Worm (Caenorhabditis elegans): ENCODE data around the gene znfx-1.

DNA sequence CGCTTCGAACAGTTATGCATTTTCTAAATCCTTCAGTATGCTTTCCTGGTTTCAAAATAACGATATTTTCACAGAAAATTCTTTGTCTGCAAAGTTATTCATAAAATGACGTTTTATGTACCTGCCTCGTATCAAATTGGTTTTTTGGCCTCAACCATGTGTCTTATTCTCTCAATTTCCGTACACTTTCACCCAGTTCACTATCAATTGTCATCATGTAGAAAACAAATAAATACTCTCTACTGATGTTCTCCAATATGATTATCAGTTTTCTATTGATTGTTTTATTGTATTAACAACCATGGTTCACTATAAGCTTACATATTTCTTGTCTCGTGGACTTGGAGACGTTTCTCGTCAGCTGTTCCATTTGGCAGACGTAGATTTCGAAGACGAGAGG is 17.8 kb downstream of the znfx-1 start, which contains the start of gene gst-13:
- no peak for TF ChIP-seq drap-1 (GFP tag; optimal IDR thresholded peaks at IDR 0.05)
- no peak for TF ChIP-seq lsy-2 (tag; optimal IDR thresholded peaks at IDR 0.05)

Data from whole organism, mixed stage, embryonic.